Worm (Caenorhabditis elegans): ENCODE measurements around the gene skr-12.

ce11 chrIV:17179565-17179964 is 12.5 kb downstream of the skr-12 start:
- TF ChIP-seq pha-4 (tag; optimal IDR thresholded peaks at IDR 0.05) (no peak), nhr-237 (tag; optimal IDR thresholded peaks at IDR 0.05) (no peak), ztf-11 (tag; optimal IDR thresholded peaks at IDR 0.05) (no peak), nhr-76 (tag; optimal IDR thresholded peaks at IDR 0.05) (no peak), snpc-4 (tag; optimal IDR thresholded peaks at IDR 0.05) (no peak), ceh-43 (GFP tag; optimal IDR thresholded peaks at IDR 0.05) (no peak)

Data from whole organism, mixed stage, embryonic.